Fruit fly (Drosophila melanogaster) whole organism, embryonic: ENCODE results near the gene Catsup.
A peak's percentile ranks its signal among the peaks of the same experiment; 100 is the strongest.

Experiments
- Aef1 ChIP-seq: fragments of 200-800 bp; sonication (Bioruptor generic); IDR thresholded peaks from 3 replicates; pipeline ENCODE4 v1.3.6; 2022; ENCODE audit warnings: missing biosample characterization, missing genetic modification characterization
- B-H1 ChIP-seq: fragments of 200-800 bp; sonication (Bioruptor generic); IDR thresholded peaks from 3 replicates; pipeline ENCODE4 v1.3.6; 2022; ENCODE audit warnings: missing biosample characterization, missing genetic modification characterization
- CG11696 ChIP-seq: fragments of 200-800 bp; sonication (Bioruptor generic); IDR thresholded peaks from 2 replicates; pipeline ENCODE4 v1.3.6; 2022; ENCODE audit warnings: missing biosample characterization, missing genetic modification characterization
- CG11723 ChIP-seq: fragments of 200-800 bp; sonication (Bioruptor generic); optimal IDR thresholded peaks from 2 replicates; lab custom pipeline; 2017; ENCODE audit warnings: missing biosample characterization, mild to moderate bottlenecking, missing genetic modification characterization
- CG13894 ChIP-seq: fragments of 200-800 bp; sonication (Bioruptor generic); optimal IDR thresholded peaks from 3 replicates; lab custom pipeline; 2018; ENCODE audit warnings: missing biosample characterization, mild to moderate bottlenecking, missing genetic modification characterization, moderate library complexity
- CG15269 ChIP-seq: fragments of 200-800 bp; sonication (Bioruptor generic); optimal IDR thresholded peaks from 2 replicates; lab custom pipeline; 2018; ENCODE audit warnings: missing biosample characterization, mild to moderate bottlenecking, missing genetic modification characterization, moderate library complexity
- CG15514 ChIP-seq: fragments of 200-800 bp; sonication (Bioruptor generic); optimal IDR thresholded peaks from 3 replicates; lab custom pipeline; 2017; ENCODE audit warnings: missing biosample characterization, missing genetic modification characterization, mild to moderate bottlenecking, moderate library complexity, missing genetic modification reagents
- CG17186 ChIP-seq: fragments of 200-800 bp; sonication (Bioruptor generic); optimal IDR thresholded peaks from 3 replicates; lab custom pipeline; 2017; ENCODE audit warnings: missing biosample characterization, missing genetic modification reagents, missing genetic modification characterization
- CG18262 ChIP-seq: fragments of 200-800 bp; optimal IDR thresholded peaks from 3 replicates; lab custom pipeline; 2019; ENCODE audit warnings: missing biosample characterization, mild to moderate bottlenecking, missing genetic modification characterization, moderate library complexity
- CG18476 ChIP-seq: fragments of 200-800 bp; sonication (Bioruptor generic); optimal IDR thresholded peaks from 2 replicates; lab custom pipeline; 2016; ENCODE audit warnings: missing biosample characterization, mild to moderate bottlenecking, missing genetic modification characterization
- CG18599 ChIP-seq: fragments of 200-800 bp; sonication (Bioruptor generic); optimal IDR thresholded peaks from 3 replicates; lab custom pipeline; 2017; ENCODE audit warnings: missing biosample characterization, missing genetic modification characterization, mild to moderate bottlenecking, moderate library complexity, missing genetic modification reagents
- CG2116 ChIP-seq: fragments of 200-800 bp; sonication (Bioruptor generic); optimal IDR thresholded peaks from 3 replicates; lab custom pipeline; 2018; ENCODE audit warnings: missing biosample characterization, mild to moderate bottlenecking, missing genetic modification characterization
- CG2129 ChIP-seq: fragments of 200-800 bp; sonication (Bioruptor generic); IDR thresholded peaks from 2 replicates; pipeline ENCODE4 v1.3.6; 2022; ENCODE audit warnings: missing biosample characterization, missing genetic modification characterization; ENCODE audit not compliant: partially characterized antibody
- CG2889 ChIP-seq: fragments of 200-800 bp; sonication (Bioruptor generic); IDR thresholded peaks from 3 replicates; pipeline ENCODE4 v1.3.6; 2022; ENCODE audit warnings: missing biosample characterization, missing genetic modification characterization
- CG31388 ChIP-seq: fragments of 200-800 bp; sonication (Bioruptor generic); optimal IDR thresholded peaks from 2 replicates; lab custom pipeline; 2016; ENCODE audit warnings: missing biosample characterization, missing genetic modification characterization
- CG31441 ChIP-seq: fragments of 200-800 bp; sonication (Bioruptor generic); IDR thresholded peaks from 2 replicates; pipeline ENCODE4 v1.3.6; 2022; ENCODE audit warnings: missing biosample characterization, missing genetic modification characterization
- CG42726 ChIP-seq: fragments of 200-800 bp; sonication (Bioruptor generic); IDR thresholded peaks from 2 replicates; pipeline ENCODE4 v1.3.6; 2022; ENCODE audit warnings: missing biosample characterization, missing genetic modification characterization; ENCODE audit not compliant: partially characterized antibody
- CG4282 ChIP-seq: fragments of 200-800 bp; sonication (Bioruptor generic); optimal IDR thresholded peaks from 2 replicates; lab custom pipeline; 2016; ENCODE audit warnings: missing biosample characterization, missing genetic modification characterization
- CG5245 ChIP-seq: fragments of 200-800 bp; sonication (Bioruptor generic); optimal IDR thresholded peaks from 3 replicates; lab custom pipeline; 2016; ENCODE audit warnings: missing biosample characterization, missing genetic modification characterization
- CG9215 ChIP-seq: fragments of 200-800 bp; sonication (Bioruptor generic); IDR thresholded peaks from 2 replicates; pipeline ENCODE4 v1.3.6; 2022; ENCODE audit warnings: missing biosample characterization, missing genetic modification characterization
- Deaf1 ChIP-seq: fragments of 200-800 bp; optimal IDR thresholded peaks from 3 replicates; lab custom pipeline; 2019; ENCODE audit warnings: missing biosample characterization, mild to moderate bottlenecking, missing genetic modification characterization, moderate library complexity
- Ets65A ChIP-seq: fragments of 200-800 bp; sonication (Bioruptor generic); peaks from one replicate; lab custom pipeline; 2016; ENCODE audit warnings: missing biosample characterization, missing genetic modification characterization
- Fer2 ChIP-seq: fragments of 200-800 bp; sonication (Bioruptor generic); optimal IDR thresholded peaks from 2 replicates; lab custom pipeline; 2018; ENCODE audit warnings: missing biosample characterization, mild to moderate bottlenecking, missing genetic modification characterization, moderate library complexity
- Hey ChIP-seq: fragments of 200-800 bp; sonication (Bioruptor generic); optimal IDR thresholded peaks from 3 replicates; lab custom pipeline; 2018; ENCODE audit warnings: missing biosample characterization, mild to moderate bottlenecking, missing genetic modification characterization
- HmgD ChIP-seq: fragments of 200-800 bp; sonication (Bioruptor generic); optimal IDR thresholded peaks from 3 replicates; lab custom pipeline; 2016; ENCODE audit warnings: missing biosample characterization, missing genetic modification characterization
- Meics ChIP-seq: fragments of 200-800 bp; sonication (Bioruptor generic); optimal IDR thresholded peaks from 2 replicates; lab custom pipeline; 2017; ENCODE audit warnings: missing biosample characterization, mild to moderate bottlenecking, missing genetic modification characterization
- Sry-δ ChIP-seq: fragments of 200-800 bp; sonication (Bioruptor generic); optimal IDR thresholded peaks from 2 replicates; lab custom pipeline; 2016; ENCODE audit warnings: missing biosample characterization, missing genetic modification characterization
- abd-A ChIP-seq: fragments of 200-800 bp; sonication (Bioruptor generic); optimal IDR thresholded peaks from 3 replicates; lab custom pipeline; 2019; ENCODE audit warnings: missing biosample characterization, mild to moderate bottlenecking, missing genetic modification characterization, moderate library complexity
- bsh ChIP-seq, 2 experiments: fragments of 200-800 bp; sonication (Bioruptor generic); optimal IDR thresholded peaks; 2 replicates each; lab custom pipeline; 2017 to 2018; ENCODE audit warnings: mild to moderate bottlenecking in 2 of 2, missing biosample characterization in 2 of 2, missing genetic modification characterization in 2 of 2, moderate library complexity in 1 of 2
- croc ChIP-seq: fragments of 200-800 bp; sonication (Bioruptor generic); conservative IDR thresholded peaks from 3 replicates; pipeline ENCODE4 v1.3.6; 2022; ENCODE audit warnings: missing biosample characterization, missing genetic modification characterization
- dmrt11E ChIP-seq: fragments of 200-800 bp; sonication (Bioruptor generic); optimal IDR thresholded peaks from 3 replicates; lab custom pipeline; 2018; ENCODE audit warnings: missing biosample characterization, mild to moderate bottlenecking, missing genetic modification characterization, moderate library complexity
- esg ChIP-seq: fragments of 200-800 bp; sonication (Bioruptor generic); conservative IDR thresholded peaks from 2 replicates; pipeline ENCODE4 v1.3.6; 2022; ENCODE audit warnings: missing biosample characterization, missing genetic modification characterization
- eve ChIP-seq, 2 experiments: fragments of >200 bp; optimal IDR thresholded peaks; 2 replicates each; lab custom pipeline; 2017; ENCODE audit warnings: missing biosample characterization in 2 of 2, missing genetic modification characterization in 2 of 2
- exex ChIP-seq: fragments of 200-800 bp; sonication (Bioruptor generic); optimal IDR thresholded peaks from 4 replicates; lab custom pipeline; 2018; ENCODE audit warnings: missing biosample characterization, mild to moderate bottlenecking, missing genetic modification characterization, moderate library complexity
- hb ChIP-seq: fragments of 200-800 bp; sonication (Bioruptor generic); IDR thresholded peaks from 3 replicates; pipeline ENCODE4 v1.3.6; 2022; ENCODE audit warnings: missing biosample characterization, missing genetic modification characterization; ENCODE audit not compliant: partially characterized antibody
- lab ChIP-seq: fragments of 200-800 bp; sonication (Bioruptor generic); optimal IDR thresholded peaks from 3 replicates; lab custom pipeline; 2017; ENCODE audit warnings: missing biosample characterization, missing genetic modification characterization, mild to moderate bottlenecking, moderate library complexity, missing genetic modification reagents
- lilli ChIP-seq: fragments of 200-800 bp; sonication (Bioruptor generic); optimal IDR thresholded peaks from 3 replicates; lab custom pipeline; 2016; ENCODE audit warnings: missing biosample characterization, missing genetic modification characterization
- mirr ChIP-seq: fragments of 200-800 bp; sonication (Bioruptor generic); optimal IDR thresholded peaks from 3 replicates; lab custom pipeline; 2018; ENCODE audit warnings: missing biosample characterization, mild to moderate bottlenecking, missing genetic modification characterization
- run ChIP-seq: fragments of 200-800 bp; sonication (Bioruptor generic); optimal IDR thresholded peaks from 3 replicates; lab custom pipeline; 2018; ENCODE audit warnings: missing biosample characterization, mild to moderate bottlenecking, missing genetic modification characterization
- sd ChIP-seq: fragments of 200-800 bp; sonication (Bioruptor generic); optimal IDR thresholded peaks from 3 replicates; lab custom pipeline; 2018; ENCODE audit warnings: missing biosample characterization, mild to moderate bottlenecking, missing genetic modification characterization, moderate library complexity
- sens ChIP-seq: fragments of 200-800 bp; sonication (Bioruptor generic); peaks from one replicate; lab custom pipeline; 2016; ENCODE audit warnings: missing biosample characterization, missing genetic modification characterization
- sob ChIP-seq: fragments of 200-800 bp; sonication (Bioruptor generic); IDR thresholded peaks from 2 replicates; pipeline ENCODE4 v1.3.6; 2022; ENCODE audit warnings: missing biosample characterization, missing genetic modification characterization
- stwl ChIP-seq: fragments of 200-800 bp; sonication (Bioruptor generic); optimal IDR thresholded peaks from 3 replicates; lab custom pipeline; 2018; ENCODE audit warnings: missing biosample characterization, mild to moderate bottlenecking, missing genetic modification characterization, moderate library complexity
- wek ChIP-seq: fragments of 200-800 bp; sonication (Bioruptor generic); optimal IDR thresholded peaks from 3 replicates; lab custom pipeline; 2018; ENCODE audit warnings: missing biosample characterization, mild to moderate bottlenecking, missing genetic modification characterization, moderate library complexity
- wor ChIP-seq: fragments of 200-800 bp; sonication (Bioruptor generic); IDR thresholded peaks from 2 replicates; pipeline ENCODE4 v1.3.6; 2022; ENCODE audit warnings: missing biosample characterization, missing genetic modification characterization
- yki ChIP-seq: fragments of >200 bp; optimal IDR thresholded peaks from 3 replicates; lab custom pipeline; 2018

The Catsup gene

DNA sequence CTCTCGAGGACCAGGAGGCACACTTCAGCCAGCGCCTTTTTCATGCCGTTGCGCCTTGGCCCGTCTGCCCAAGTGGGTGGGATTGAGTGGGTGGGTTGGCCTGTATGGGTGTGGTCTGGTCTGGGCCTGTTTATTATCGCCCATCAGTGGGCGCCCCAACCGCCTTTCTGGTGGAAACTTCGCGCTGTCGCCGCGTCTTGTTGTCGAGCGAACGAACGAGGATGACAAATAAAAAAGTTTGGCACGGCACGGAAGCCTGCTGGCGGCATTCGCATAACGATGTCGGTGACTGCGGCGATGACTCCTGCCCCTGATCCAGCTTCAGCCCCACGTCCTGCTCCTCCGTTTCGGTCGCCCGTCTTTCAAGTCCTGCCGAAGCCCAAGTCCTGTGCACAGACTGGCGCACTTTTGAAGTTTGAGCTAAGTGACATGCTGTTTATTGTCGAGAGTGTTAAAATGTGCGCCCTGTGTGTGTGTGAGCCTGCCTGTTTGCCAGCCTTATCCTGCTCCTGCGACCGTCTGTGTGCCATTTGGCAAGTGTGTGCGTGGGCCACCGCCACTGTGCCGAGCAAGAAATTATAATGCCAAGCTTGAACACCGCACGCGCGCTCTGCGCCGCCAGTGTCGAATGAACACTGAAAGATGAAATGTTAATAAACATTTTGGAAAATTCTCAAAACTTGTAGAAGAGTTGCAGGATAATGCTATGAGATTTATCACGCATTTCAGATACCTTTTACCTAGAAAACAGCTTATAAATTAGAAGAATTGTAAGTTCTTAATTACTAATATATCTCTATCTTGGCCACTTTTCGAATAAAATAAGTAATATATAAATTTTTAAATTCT, 27.4 kb upstream of the Catsup start (continued):
- peak; percentile 24 for TF ChIP-seq CG2116 (GFP tag; lab: Kevin White, UChicago)
- TF ChIP-seq yki (lab: Kevin White, UChicago), result no peak
- TF ChIP-seq CG31441, result peak; percentile 84
- TF ChIP-seq exex (tag; lab: Kevin White, UChicago), result peak; percentile 45
- peak; percentile 59 for TF ChIP-seq run (tag; lab: Kevin White, UChicago)

DNA sequence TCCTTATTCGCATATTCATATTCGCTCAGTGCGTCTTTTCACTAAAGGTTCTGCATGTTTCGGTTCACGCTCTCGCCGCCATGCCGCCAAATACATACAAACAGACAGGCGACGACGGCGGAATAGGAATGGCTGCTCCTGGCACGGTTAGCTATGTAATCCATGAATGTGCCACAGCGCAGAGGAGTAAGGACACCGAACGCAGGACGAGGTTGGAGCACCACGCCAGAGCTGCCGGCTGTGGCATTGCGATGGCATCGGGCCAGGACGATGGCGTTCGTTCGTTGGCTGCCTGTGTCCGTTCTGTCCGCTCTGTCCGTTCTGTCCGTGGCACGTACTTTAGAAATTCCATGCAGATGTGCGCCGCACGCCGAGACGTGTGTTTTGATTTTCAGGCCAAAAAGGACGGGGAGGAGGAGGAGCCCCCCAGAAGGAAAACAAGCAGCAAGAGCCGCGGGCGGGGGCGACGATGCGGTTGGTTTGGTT, 26.7 kb upstream of the Catsup start:
- TF ChIP-seq wor, result peak; percentile 9; the same call in 1 of the 2 replicates
- TF ChIP-seq Fer2 (tag; lab: Kevin White, UChicago), result no peak
- no peak for TF ChIP-seq CG18262
- no peak for TF ChIP-seq CG31388 (GFP tag; lab: Kevin White, UChicago)
- no peak for TF ChIP-seq B-H1
- peak; percentile 71 for TF ChIP-seq Hey (tag; lab: Kevin White, UChicago)
- no peak for TF ChIP-seq CG5245 (GFP tag; lab: Kevin White, UChicago)
- TF ChIP-seq CG18599 (GFP tag; lab: Kevin White, UChicago), result peak; percentile 57
- no peak for TF ChIP-seq eve (GFP tag; optimal IDR thresholded peaks at IDR 0.05; lab: Kevin White, UChicago)
- TF ChIP-seq CG18476 (GFP tag; lab: Kevin White, UChicago), result peak; percentile 0
- TF ChIP-seq CG11723 (GFP tag; lab: Kevin White, UChicago), result no peak
- TF ChIP-seq lab (GFP tag; lab: Kevin White, UChicago), result peak; percentile 38
- 0 out of 3 replicates have a peak, but pooled peaks have one; percentile 4 for TF ChIP-seq croc (GFP tag; lab: Robert Waterston, UW)
- peak; percentile 68 for TF ChIP-seq Deaf1 (tag; lab: Kevin White, UChicago)
- TF ChIP-seq bsh (GFP tag; optimal IDR thresholded peaks at IDR 0.05; lab: Kevin White, UChicago), result no peak
- 0 out of 2 replicates have a peak, but pooled peaks have one; percentile 4 for TF ChIP-seq CG31441
- no peak for TF ChIP-seq CG4282 (GFP tag; lab: Kevin White, UChicago)
- 0 out of 2 replicates have a peak, but pooled peaks have one; percentile 2 for TF ChIP-seq sob (GFP tag; lab: Robert Waterston, UW)
- no peak for TF ChIP-seq CG2129 (GFP tag; lab: Robert Waterston, UW)
- no peak for TF ChIP-seq Sry-δ (GFP tag; lab: Kevin White, UChicago)
- TF ChIP-seq sens, result no peak
- TF ChIP-seq lilli (GFP tag; lab: Kevin White, UChicago), result peak; percentile 24
- no peak for TF ChIP-seq CG9215 (GFP tag; lab: Robert Waterston, UW)
- TF ChIP-seq CG15514 (GFP tag; lab: Kevin White, UChicago), result no peak
- TF ChIP-seq mirr, result peak; percentile 46
- 0 out of 3 replicates have a peak, but pooled peaks have one; percentile 2 for TF ChIP-seq Aef1 (GFP tag; lab: Robert Waterston, UW)
- TF ChIP-seq CG11696, result no peak
- TF ChIP-seq Ets65A (GFP tag; lab: Kevin White, UChicago), result peak; percentile 44
- TF ChIP-seq CG13894, result no peak
- TF ChIP-seq dmrt11E (tag; lab: Kevin White, UChicago), result no peak
- peak; percentile 72 for TF ChIP-seq sd (tag; lab: Kevin White, UChicago)
- TF ChIP-seq HmgD (GFP tag; lab: Kevin White, UChicago), result no peak
- no peak for TF ChIP-seq stwl (tag; lab: Kevin White, UChicago)
- TF ChIP-seq esg (GFP tag; lab: Robert Waterston, UW), result 0 out of 2 replicates have a peak, but pooled peaks have one; percentile 2
- TF ChIP-seq CG2889, result 0 out of 3 replicates have a peak, but pooled peaks have one; percentile 10
- no peak for TF ChIP-seq CG15269 (tag; lab: Kevin White, UChicago)
- TF ChIP-seq hb (GFP tag; lab: Robert Waterston, UW), result no peak
- no peak for TF ChIP-seq CG17186
- no peak for TF ChIP-seq CG42726 (GFP tag; lab: Robert Waterston, UW)
- peak; percentile 5 for TF ChIP-seq abd-A (tag; lab: Kevin White, UChicago)
- peak; percentile 40 for TF ChIP-seq Meics (GFP tag; lab: Kevin White, UChicago)
- no peak for TF ChIP-seq wek (GFP tag; lab: Kevin White, UChicago)
